Fruit fly (Drosophila melanogaster) whole organism, embryonic: ENCODE data around the gene Tengl1.

Source experiments
- ATbp ChIP-seq: fragments of 200-800 bp; sonication (Bioruptor generic); optimal IDR thresholded peaks from 2 replicates; lab custom pipeline; 2017; ENCODE audit warnings: missing biosample characterization, mild to moderate bottlenecking, missing genetic modification characterization, missing genetic modification reagents
- Ada2b ChIP-seq: fragments of 200-800 bp; sonication (Bioruptor generic); IDR thresholded peaks from 2 replicates; pipeline ENCODE4 v1.3.6; 2022; ENCODE audit warnings: missing biosample characterization, missing genetic modification characterization
- Atf3 ChIP-seq: fragments of 200-800 bp; sonication (Bioruptor generic); optimal IDR thresholded peaks from 3 replicates; lab custom pipeline; 2016; ENCODE audit warnings: missing biosample characterization, missing genetic modification characterization
- CG10147 ChIP-seq: fragments of 200-800 bp; sonication (Bioruptor generic); optimal IDR thresholded peaks from 2 replicates; lab custom pipeline; 2019; ENCODE audit warnings: missing biosample characterization, mild to moderate bottlenecking, missing genetic modification characterization, moderate library complexity
- CG10366 ChIP-seq: fragments of 200-800 bp; sonication (Bioruptor generic); IDR thresholded peaks from 2 replicates; pipeline ENCODE4 v1.3.6; 2022; ENCODE audit warnings: missing biosample characterization, missing genetic modification characterization
- CG12391 ChIP-seq: fragments of 200-800 bp; sonication (Bioruptor generic); optimal IDR thresholded peaks from 3 replicates; lab custom pipeline; 2018; ENCODE audit warnings: missing biosample characterization, mild to moderate bottlenecking, missing genetic modification characterization, moderate library complexity
- CG1602 ChIP-seq: fragments of 200-800 bp; sonication (Bioruptor generic); optimal IDR thresholded peaks from 3 replicates; lab custom pipeline; 2016; ENCODE audit warnings: missing biosample characterization, missing genetic modification characterization
- CG17186 ChIP-seq: fragments of 200-800 bp; sonication (Bioruptor generic); optimal IDR thresholded peaks from 3 replicates; lab custom pipeline; 2017; ENCODE audit warnings: missing biosample characterization, missing genetic modification reagents, missing genetic modification characterization
- CG18476 ChIP-seq: fragments of 200-800 bp; sonication (Bioruptor generic); optimal IDR thresholded peaks from 2 replicates; lab custom pipeline; 2016; ENCODE audit warnings: missing biosample characterization, mild to moderate bottlenecking, missing genetic modification characterization
- CG2129 ChIP-seq: fragments of 200-800 bp; sonication (Bioruptor generic); IDR thresholded peaks from 2 replicates; pipeline ENCODE4 v1.3.6; 2022; ENCODE audit warnings: missing biosample characterization, missing genetic modification characterization; ENCODE audit not compliant: partially characterized antibody
- CG34224 ChIP-seq: fragments of 200-800 bp; sonication (Bioruptor generic); IDR thresholded peaks from 3 replicates; pipeline ENCODE4 v1.3.6; 2022; ENCODE audit warnings: missing biosample characterization, missing genetic modification characterization; ENCODE audit not compliant: partially characterized antibody
- CG3995 ChIP-seq: fragments of 200-800 bp; sonication (Bioruptor generic); optimal IDR thresholded peaks from 3 replicates; lab custom pipeline; 2016; ENCODE audit warnings: missing biosample characterization, missing genetic modification characterization
- CG42726 ChIP-seq: fragments of 200-800 bp; sonication (Bioruptor generic); IDR thresholded peaks from 2 replicates; pipeline ENCODE4 v1.3.6; 2022; ENCODE audit warnings: missing biosample characterization, missing genetic modification characterization; ENCODE audit not compliant: partially characterized antibody
- CG4282 ChIP-seq: fragments of 200-800 bp; sonication (Bioruptor generic); optimal IDR thresholded peaks from 2 replicates; lab custom pipeline; 2016; ENCODE audit warnings: missing biosample characterization, missing genetic modification characterization
- CG4730 ChIP-seq: fragments of 200-800 bp; sonication (Bioruptor generic); IDR thresholded peaks from 2 replicates; pipeline ENCODE4 v1.3.6; 2022; ENCODE audit warnings: missing biosample characterization, missing genetic modification characterization
- CG6272 ChIP-seq: fragments of 200-800 bp; sonication (Bioruptor generic); IDR thresholded peaks from 2 replicates; pipeline ENCODE4 v1.3.6; 2022; ENCODE audit warnings: missing biosample characterization, missing genetic modification characterization
- CG6654 ChIP-seq: fragments of 200-800 bp; sonication (Bioruptor generic); optimal IDR thresholded peaks from 2 replicates; lab custom pipeline; 2017; ENCODE audit warnings: missing biosample characterization, mild to moderate bottlenecking, missing genetic modification characterization
- CG6791 ChIP-seq: fragments of 200-800 bp; sonication (Bioruptor generic); IDR thresholded peaks from 3 replicates; pipeline ENCODE4 v1.3.6; 2022; ENCODE audit warnings: missing biosample characterization, missing genetic modification characterization; ENCODE audit not compliant: partially characterized antibody
- CG7839 ChIP-seq: fragments of 200-800 bp; sonication (Bioruptor generic); optimal IDR thresholded peaks from 3 replicates; lab custom pipeline; 2018; ENCODE audit warnings: missing biosample characterization, mild to moderate bottlenecking, missing genetic modification characterization, moderate library complexity
- CG8359 ChIP-seq: fragments of 200-800 bp; sonication (Bioruptor generic); optimal IDR thresholded peaks from 2 replicates; lab custom pipeline; 2017; ENCODE audit warnings: missing biosample characterization, mild to moderate bottlenecking, missing genetic modification characterization, borderline replicate concordance
- CG9215 ChIP-seq: fragments of 200-800 bp; sonication (Bioruptor generic); IDR thresholded peaks from 2 replicates; pipeline ENCODE4 v1.3.6; 2022; ENCODE audit warnings: missing biosample characterization, missing genetic modification characterization
- CTCF ChIP-seq: fragments of 200-800 bp; sonication (Bioruptor generic); optimal IDR thresholded peaks from 2 replicates; lab custom pipeline; 2017; ENCODE audit warnings: missing biosample characterization, mild to moderate bottlenecking, missing genetic modification characterization, moderate library complexity
- Chrac-16 ChIP-seq: fragments of 200-800 bp; sonication (Bioruptor generic); optimal IDR thresholded peaks from 3 replicates; lab custom pipeline; 2016; ENCODE audit warnings: missing biosample characterization, missing genetic modification characterization
- Deaf1 ChIP-seq: fragments of 200-800 bp; optimal IDR thresholded peaks from 3 replicates; lab custom pipeline; 2019; ENCODE audit warnings: missing biosample characterization, mild to moderate bottlenecking, missing genetic modification characterization, moderate library complexity
- Fer3 ChIP-seq: fragments of 200-800 bp; sonication (Bioruptor generic); optimal IDR thresholded peaks from 2 replicates; lab custom pipeline; 2018; ENCODE audit warnings: missing biosample characterization, mild to moderate bottlenecking, missing genetic modification characterization, moderate library complexity
- H2.0 ChIP-seq: fragments of 200-800 bp; sonication (Bioruptor generic); IDR thresholded peaks from 2 replicates; pipeline ENCODE4 v1.3.6; 2022; ENCODE audit warnings: missing biosample characterization, missing genetic modification characterization
- HLH4C ChIP-seq: fragments of 200-800 bp; sonication (Bioruptor generic); IDR thresholded peaks from 3 replicates; pipeline ENCODE4 v1.3.6; 2022; ENCODE audit warnings: missing biosample characterization, missing genetic modification characterization; ENCODE audit not compliant: partially characterized antibody
- Med ChIP-seq: fragments of 200-800 bp; sonication (Bioruptor generic); peaks from one replicate; lab custom pipeline; 2016; ENCODE audit warnings: missing biosample characterization, missing genetic modification characterization, mild to moderate bottlenecking, inconsistent platforms, moderate library complexity
- PHDP ChIP-seq: fragments of 200-800 bp; sonication (Bioruptor generic); optimal IDR thresholded peaks from 3 replicates; lab custom pipeline; 2018; ENCODE audit warnings: missing biosample characterization, mild to moderate bottlenecking, missing genetic modification characterization, moderate library complexity
- Sry-β ChIP-seq: fragments of 200-800 bp; sonication (Bioruptor generic); optimal IDR thresholded peaks from 2 replicates; lab custom pipeline; 2018; ENCODE audit warnings: missing biosample characterization, mild to moderate bottlenecking, missing genetic modification characterization, moderate library complexity
- Tbp ChIP-seq: fragments of >200 bp; optimal IDR thresholded peaks from 2 replicates; lab custom pipeline; 2018; ENCODE audit warnings: missing biosample characterization, missing genetic modification characterization
- az2 ChIP-seq: fragments of 200-800 bp; sonication (Bioruptor generic); optimal IDR thresholded peaks from 3 replicates; lab custom pipeline; 2016; ENCODE audit warnings: missing biosample characterization, missing genetic modification characterization
- cg ChIP-seq: fragments of 200-800 bp; sonication (Bioruptor generic); optimal IDR thresholded peaks from 3 replicates; lab custom pipeline; 2019; ENCODE audit warnings: missing biosample characterization, mild to moderate bottlenecking, missing genetic modification characterization, moderate library complexity
- croc ChIP-seq: fragments of 200-800 bp; sonication (Bioruptor generic); conservative IDR thresholded peaks from 3 replicates; pipeline ENCODE4 v1.3.6; 2022; ENCODE audit warnings: missing biosample characterization, missing genetic modification characterization
- dan ChIP-seq: fragments of 200-800 bp; sonication (Bioruptor generic); IDR thresholded peaks from 2 replicates; pipeline ENCODE4 v1.3.6; 2022; ENCODE audit warnings: missing biosample characterization, missing genetic modification characterization
- fru ChIP-seq: fragments of >200 bp; optimal IDR thresholded peaks from 2 replicates; lab custom pipeline; 2017
- gem ChIP-seq: fragments of 200-800 bp; sonication (Bioruptor generic); optimal IDR thresholded peaks from 2 replicates; lab custom pipeline; 2019; ENCODE audit warnings: missing biosample characterization, mild to moderate bottlenecking, missing genetic modification characterization, moderate library complexity
- gfzf ChIP-seq: fragments of 200-800 bp; sonication (Bioruptor generic); optimal IDR thresholded peaks from 2 replicates; lab custom pipeline; 2016; ENCODE audit warnings: missing biosample characterization, mild to moderate bottlenecking, missing genetic modification characterization, moderate library complexity
- lilli ChIP-seq: fragments of 200-800 bp; sonication (Bioruptor generic); optimal IDR thresholded peaks from 3 replicates; lab custom pipeline; 2016; ENCODE audit warnings: missing biosample characterization, missing genetic modification characterization
- luna ChIP-seq: fragments of 200-800 bp; sonication (Bioruptor generic); optimal IDR thresholded peaks from 2 replicates; lab custom pipeline; 2016; ENCODE audit warnings: missing biosample characterization, missing genetic modification characterization
- mld ChIP-seq: fragments of 200-800 bp; sonication (Bioruptor generic); IDR thresholded peaks from 3 replicates; pipeline ENCODE4 v1.3.6; 2022; ENCODE audit warnings: missing biosample characterization, missing genetic modification characterization; ENCODE audit not compliant: partially characterized antibody
- nom ChIP-seq: fragments of 200-800 bp; sonication (Bioruptor generic); optimal IDR thresholded peaks from 2 replicates; lab custom pipeline; 2017; ENCODE audit warnings: missing biosample characterization, missing genetic modification characterization, mild to moderate bottlenecking, moderate library complexity, missing genetic modification reagents
- peb ChIP-seq: fragments of 200-800 bp; sonication (Bioruptor generic); IDR thresholded peaks from 2 replicates; pipeline ENCODE4 v1.3.6; 2022; ENCODE audit warnings: missing biosample characterization, missing genetic modification characterization
- psq ChIP-seq: fragments of 200-800 bp; sonication (Bioruptor generic); optimal IDR thresholded peaks from 2 replicates; lab custom pipeline; 2017; ENCODE audit warnings: missing biosample characterization, missing genetic modification characterization
- ro ChIP-seq: fragments of 200-800 bp; sonication (Bioruptor generic); IDR thresholded peaks from 2 replicates; pipeline ENCODE4 v1.3.6; 2022; ENCODE audit warnings: missing biosample characterization, missing genetic modification characterization
- sens-2 ChIP-seq: fragments of 200-800 bp; sonication (Bioruptor generic); IDR thresholded peaks from 2 replicates; pipeline ENCODE4 v1.3.6; 2022; ENCODE audit warnings: missing biosample characterization, missing genetic modification characterization
- sisA ChIP-seq: fragments of 200-800 bp; sonication (Bioruptor generic); IDR thresholded peaks from 2 replicates; pipeline ENCODE4 v1.3.6; 2022; ENCODE audit warnings: missing biosample characterization, missing genetic modification characterization
- stc ChIP-seq: fragments of 200-800 bp; sonication (Bioruptor generic); IDR thresholded peaks from 2 replicates; pipeline ENCODE4 v1.3.6; 2022; ENCODE audit warnings: missing biosample characterization, missing genetic modification characterization
- zfh1 ChIP-seq: fragments of 200-800 bp; sonication (Bioruptor generic); IDR thresholded peaks from 3 replicates; pipeline ENCODE4 v1.3.6; 2022; ENCODE audit warnings: missing biosample characterization, missing genetic modification characterization

The Tengl1 gene

DNA sequence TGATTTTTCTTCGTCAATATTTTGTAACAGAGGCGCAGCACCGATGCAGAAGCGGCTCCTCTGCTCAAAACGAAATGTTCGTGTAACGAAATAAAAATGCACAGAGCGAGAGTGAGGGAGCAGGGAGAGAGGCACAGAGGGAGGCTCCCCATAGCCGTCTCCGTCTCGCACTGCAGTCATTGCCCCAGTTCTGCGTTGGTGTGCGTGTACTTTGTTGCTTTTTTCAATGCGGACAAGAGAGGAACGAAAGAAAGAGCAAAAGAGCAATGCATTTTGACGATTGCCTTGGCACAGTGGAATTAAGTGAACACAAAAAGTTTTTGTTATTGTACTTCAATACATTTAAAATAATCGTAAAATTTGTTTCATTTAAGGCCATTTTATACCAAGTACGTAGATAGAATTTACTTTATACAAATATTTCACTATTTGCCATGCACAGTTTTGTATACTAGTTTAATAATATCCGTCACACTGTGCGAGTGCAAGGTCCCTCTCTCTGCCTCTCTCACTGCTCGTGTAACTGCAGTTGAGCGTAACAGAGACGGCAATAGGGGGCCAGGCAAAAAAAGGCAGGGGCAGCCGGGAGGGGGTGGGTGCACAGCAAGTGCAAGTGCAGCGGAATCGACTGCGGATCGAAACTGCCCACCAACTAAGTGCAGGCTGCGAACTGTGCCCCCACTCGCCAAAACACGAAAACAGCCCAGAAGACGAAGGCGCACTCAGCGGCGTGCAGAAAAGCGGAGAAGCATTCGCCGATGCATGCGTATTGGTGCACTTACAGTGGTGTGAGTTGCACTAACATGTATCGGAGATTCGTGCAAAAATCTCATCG is 38.2 kb downstream of the Tengl1 start (continued):
- TF ChIP-seq CG9215 (GFP tag; lab: Robert Waterston, UW) (peak; percentile 84), fru (lab: Kevin White, UChicago) (no peak), gfzf (GFP tag; lab: Kevin White, UChicago) (peak; percentile 31), Chrac-16 (GFP tag; lab: Kevin White, UChicago) (peak; percentile 99), nom (peak; percentile 99), CG7839 (tag; lab: Kevin White, UChicago) (peak; percentile 99), CG3995 (GFP tag; lab: Kevin White, UChicago) (peak; percentile 47), cg (GFP tag; lab: Kevin White, UChicago) (peak; percentile 81), peb (GFP tag; lab: Robert Waterston, UW) (peak; percentile 99), HLH4C (GFP tag; lab: Robert Waterston, UW) (peak; percentile 72), CG8359 (peak; percentile 96), Atf3 (GFP tag; lab: Kevin White, UChicago) (peak; percentile 98), zfh1 (GFP tag; lab: Robert Waterston, UW) (peak; percentile 100), CG18476 (GFP tag; lab: Kevin White, UChicago) (peak; percentile 98), PHDP (peak; percentile 98), gem (tag; lab: Kevin White, UChicago) (peak; percentile 100), CG10147 (GFP tag; lab: Kevin White, UChicago) (peak; percentile 93), Fer3 (peak; percentile 94), ro (GFP tag; lab: Robert Waterston, UW) (peak; percentile 99), CG2129 (GFP tag; lab: Robert Waterston, UW) (0 out of 2 replicates have a peak, but pooled peaks have one; percentile 33), CG17186 (GFP tag; lab: Kevin White, UChicago) (peak; percentile 97), luna (GFP tag; lab: Kevin White, UChicago) (no peak), sisA (GFP tag; lab: Robert Waterston, UW) (peak; percentile 99), CG10366 (GFP tag; lab: Robert Waterston, UW) (peak; percentile 99), Tbp (GFP tag; lab: Kevin White, UChicago) (no peak), ATbp (peak; percentile 99), mld (GFP tag; lab: Robert Waterston, UW) (peak; percentile 72; the same call in 2 of the 3 replicates), CG6791 (GFP tag; lab: Robert Waterston, UW) (peak; percentile 85), Sry-β (GFP tag; lab: Kevin White, UChicago) (peak; percentile 79), lilli (GFP tag; lab: Kevin White, UChicago) (peak; percentile 97), sens-2 (GFP tag; lab: Robert Waterston, UW) (peak; percentile 99), CG42726 (GFP tag; lab: Robert Waterston, UW) (no peak), dan (peak; percentile 99), CG1602 (GFP tag; lab: Kevin White, UChicago) (peak; percentile 99), az2 (GFP tag; lab: Kevin White, UChicago) (peak; percentile 100), CG4282 (GFP tag; lab: Kevin White, UChicago) (peak; percentile 99), psq (GFP tag; lab: Kevin White, UChicago) (peak; percentile 95), Med (GFP tag; lab: Kevin White, UChicago) (peak; percentile 99), H2.0 (GFP tag; lab: Robert Waterston, UW) (peak; percentile 99), CG34224 (no peak), CG4730 (peak; percentile 98), CG6654 (peak; percentile 94), croc (peak; percentile 100), Ada2b (GFP tag; lab: Robert Waterston, UW) (peak; percentile 99), Deaf1 (peak; percentile 80), CG6272 (GFP tag; lab: Robert Waterston, UW) (peak; percentile 98), CTCF (GFP tag; lab: Kevin White, UChicago) (peak; percentile 78), CG12391 (peak; percentile 100), stc (GFP tag; lab: Robert Waterston, UW) (peak; percentile 100)
